Worm (Caenorhabditis elegans) whole organism, L3 larva: ENCODE results near the gene eat-6.
A peak's percentile ranks its signal among the peaks of the same experiment; 100 is the strongest.

Experiments
- R02D3.7 ChIP-seq: fragments of 150-350 bp; optimal IDR thresholded peaks from 2 replicates; lab custom pipeline; 2014; ENCODE audit warnings: missing biosample characterization, missing genetic modification characterization
- aly-2 ChIP-seq: fragments of 150-350 bp; optimal IDR thresholded peaks from 2 replicates; lab custom pipeline; 2014; ENCODE audit warnings: missing biosample characterization, missing genetic modification characterization
- ceh-16 ChIP-seq: sonication (generic microtip); optimal IDR thresholded peaks from 2 replicates; lab custom pipeline; 2017; ENCODE audit warnings: missing biosample characterization, missing genetic modification characterization
- ceh-82 ChIP-seq: fragments of 150-350 bp; optimal IDR thresholded peaks from 2 replicates; lab custom pipeline; 2014; ENCODE audit warnings: missing biosample characterization, missing genetic modification characterization
- egl-27 ChIP-seq: sonication (generic microtip); optimal IDR thresholded peaks from 4 replicates; lab custom pipeline; 2017; ENCODE audit warnings: missing biosample characterization, missing genetic modification reagents, missing genetic modification characterization
- elt-1 ChIP-seq: fragments of 150-350 bp; optimal IDR thresholded peaks from 2 replicates; lab custom pipeline; 2014; ENCODE audit warnings: missing biosample characterization, missing genetic modification characterization
- lin-15B ChIP-seq: fragments of 150-350 bp; optimal IDR thresholded peaks from 2 replicates; lab custom pipeline; 2014; ENCODE audit warnings: missing biosample characterization, missing genetic modification characterization
- nhr-23 ChIP-seq: fragments of 150-350 bp; optimal IDR thresholded peaks from 2 replicates; lab custom pipeline; 2014; ENCODE audit warnings: missing biosample characterization, missing genetic modification reagents, missing genetic modification characterization
- nhr-28 ChIP-seq: fragments of 150-350 bp; optimal IDR thresholded peaks from 2 replicates; lab custom pipeline; 2014; ENCODE audit warnings: missing biosample characterization, missing genetic modification characterization
- nhr-67 ChIP-seq: fragments of 150-350 bp; optimal IDR thresholded peaks from 2 replicates; lab custom pipeline; 2014; ENCODE audit warnings: missing biosample characterization, missing genetic modification characterization
- pha-4 ChIP-seq: fragments of 150-350 bp; optimal IDR thresholded peaks from 2 replicates; lab custom pipeline; 2014; ENCODE audit warnings: missing biosample characterization, missing genetic modification reagents, missing genetic modification characterization
- sea-2 ChIP-seq: fragments of 150-350 bp; sonication (generic microtip); optimal IDR thresholded peaks from 4 replicates; lab custom pipeline; 2014; ENCODE audit warnings: missing biosample characterization, missing genetic modification reagents, missing genetic modification characterization
- unc-39 ChIP-seq: sonication (generic microtip); optimal IDR thresholded peaks from 4 replicates; lab custom pipeline; 2017; ENCODE audit warnings: missing biosample characterization, missing genetic modification characterization
- ztf-4 ChIP-seq: fragments of 150-350 bp; optimal IDR thresholded peaks from 2 replicates; lab custom pipeline; 2014; ENCODE audit warnings: missing biosample characterization, missing genetic modification characterization

DNA sequence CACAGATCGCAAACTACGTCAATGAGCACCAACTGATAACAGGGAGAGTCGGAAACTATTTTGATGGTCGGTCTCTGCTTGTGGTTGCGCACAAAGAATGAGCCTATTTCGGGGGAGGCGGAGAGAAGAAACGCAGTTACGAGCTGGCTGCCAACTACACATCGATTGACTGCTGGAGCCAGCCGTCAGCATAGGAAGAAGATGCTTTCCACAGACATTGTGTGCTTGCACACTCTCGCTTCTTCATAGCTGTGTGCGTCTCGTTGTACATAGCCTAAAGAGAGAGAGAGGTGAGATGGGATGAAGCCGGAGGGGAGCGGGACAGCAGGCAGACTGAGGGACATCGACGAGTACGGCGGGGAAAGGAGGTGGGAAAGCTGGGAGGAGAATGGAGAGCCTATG, 645 bp upstream of the eat-6 start:
- no peak for TF ChIP-seq nhr-67
- no peak for TF ChIP-seq ceh-82 (tag; lab: Kevin White, UChicago)
- TF ChIP-seq elt-1 (tag; lab: Kevin White, UChicago), result no peak
- TF ChIP-seq unc-39 (tag; lab: Kevin White, UChicago), result no peak
- TF ChIP-seq ztf-4, result no peak
- TF ChIP-seq sea-2, result no peak
- peak; percentile 60 for TF ChIP-seq pha-4 (tag; lab: Kevin White, UChicago)
- peak; percentile 32 for TF ChIP-seq lin-15B (tag; lab: Kevin White, UChicago)
- TF ChIP-seq ceh-16 (tag; lab: Kevin White, UChicago), result no peak
- TF ChIP-seq aly-2 (tag; lab: Kevin White, UChicago), result no peak
- peak; percentile 60 for TF ChIP-seq egl-27 (tag; lab: Kevin White, UChicago)
- no peak for TF ChIP-seq nhr-23
- no peak for TF ChIP-seq nhr-28 (tag; lab: Kevin White, UChicago)
- no peak for TF ChIP-seq R02D3.7 (tag; lab: Kevin White, UChicago)
